Fruit fly (Drosophila melanogaster) whole organism, embryonic: Measurements from ENCODE around the gene CG1542.

Source experiments
- BEAF-32 ChIP-seq: fragments of 200-800 bp; sonication (Bioruptor generic); optimal IDR thresholded peaks from 3 replicates; lab custom pipeline; 2017; ENCODE audit warnings: missing biosample characterization, missing genetic modification characterization, mild to moderate bottlenecking, moderate library complexity, missing genetic modification reagents
- CG12104 ChIP-seq: fragments of 200-800 bp; sonication (Bioruptor generic); optimal IDR thresholded peaks from 3 replicates; lab custom pipeline; 2016; ENCODE audit warnings: missing biosample characterization, missing genetic modification characterization
- CG12219 ChIP-seq: fragments of 200-800 bp; sonication (Bioruptor generic); optimal IDR thresholded peaks from 3 replicates; lab custom pipeline; 2018; ENCODE audit warnings: missing biosample characterization, mild to moderate bottlenecking, missing genetic modification characterization
- CG12942 ChIP-seq: fragments of 200-800 bp; sonication (Bioruptor generic); optimal IDR thresholded peaks from 3 replicates; lab custom pipeline; 2016; ENCODE audit warnings: missing biosample characterization, missing genetic modification characterization
- CG15514 ChIP-seq: fragments of 200-800 bp; sonication (Bioruptor generic); optimal IDR thresholded peaks from 3 replicates; lab custom pipeline; 2017; ENCODE audit warnings: missing biosample characterization, missing genetic modification characterization, mild to moderate bottlenecking, moderate library complexity, missing genetic modification reagents
- CG16813 ChIP-seq: fragments of 200-800 bp; sonication (Bioruptor generic); IDR thresholded peaks from 3 replicates; pipeline ENCODE4 v1.3.6; 2022; ENCODE audit warnings: missing biosample characterization, missing genetic modification characterization; ENCODE audit not compliant: partially characterized antibody
- CG16863 ChIP-seq: fragments of 200-800 bp; sonication (Bioruptor generic); optimal IDR thresholded peaks from 3 replicates; lab custom pipeline; 2016; ENCODE audit warnings: missing biosample characterization, missing genetic modification characterization
- CG30020 ChIP-seq: fragments of 200-800 bp; optimal IDR thresholded peaks from 2 replicates; lab custom pipeline; 2019; ENCODE audit warnings: missing biosample characterization, mild to moderate bottlenecking, missing genetic modification characterization, moderate library complexity
- CG31224 ChIP-seq: fragments of 200-800 bp; sonication (Bioruptor generic); IDR thresholded peaks from 2 replicates; pipeline ENCODE4 v1.3.6; 2022; ENCODE audit warnings: missing biosample characterization, missing genetic modification characterization
- CG31441 ChIP-seq: fragments of 200-800 bp; sonication (Bioruptor generic); IDR thresholded peaks from 2 replicates; pipeline ENCODE4 v1.3.6; 2022; ENCODE audit warnings: missing biosample characterization, missing genetic modification characterization
- CG33213 ChIP-seq: fragments of 200-800 bp; sonication (Bioruptor generic); optimal IDR thresholded peaks from 3 replicates; lab custom pipeline; 2016; ENCODE audit warnings: missing biosample characterization, missing genetic modification characterization
- CG3407 ChIP-seq: fragments of 200-800 bp; sonication (Bioruptor generic); optimal IDR thresholded peaks from 2 replicates; lab custom pipeline; 2018; ENCODE audit warnings: missing biosample characterization, mild to moderate bottlenecking, missing genetic modification characterization
- CG34224 ChIP-seq: fragments of 200-800 bp; sonication (Bioruptor generic); IDR thresholded peaks from 3 replicates; pipeline ENCODE4 v1.3.6; 2022; ENCODE audit warnings: missing biosample characterization, missing genetic modification characterization; ENCODE audit not compliant: partially characterized antibody
- CG3847 ChIP-seq: fragments of 200-800 bp; sonication (Bioruptor generic); IDR thresholded peaks from 2 replicates; pipeline ENCODE4 v1.3.6; 2022; ENCODE audit warnings: missing biosample characterization, missing genetic modification characterization
- CG6854 ChIP-seq: fragments of 200-800 bp; sonication (Bioruptor generic); optimal IDR thresholded peaks from 3 replicates; lab custom pipeline; 2017; ENCODE audit warnings: missing biosample characterization, mild to moderate bottlenecking, missing genetic modification characterization
- CG7372 ChIP-seq: fragments of 200-800 bp; sonication (Bioruptor generic); IDR thresholded peaks from 2 replicates; pipeline ENCODE4 v1.3.6; 2022; ENCODE audit warnings: missing biosample characterization, missing genetic modification characterization
- CG7556 ChIP-seq: fragments of 200-800 bp; sonication (Bioruptor generic); optimal IDR thresholded peaks from 2 replicates; lab custom pipeline; 2017; ENCODE audit warnings: missing biosample characterization, mild to moderate bottlenecking, missing genetic modification characterization
- CG8388 ChIP-seq: fragments of 200-800 bp; sonication (Bioruptor generic); optimal IDR thresholded peaks from 2 replicates; lab custom pipeline; 2019; ENCODE audit warnings: missing biosample characterization, mild to moderate bottlenecking, missing genetic modification characterization, moderate library complexity
- CG9437 ChIP-seq: fragments of 200-800 bp; sonication (Bioruptor generic); optimal IDR thresholded peaks from 2 replicates; lab custom pipeline; 2018; ENCODE audit warnings: missing biosample characterization, mild to moderate bottlenecking, missing genetic modification characterization
- CrebB ChIP-seq: fragments of 200-800 bp; sonication (Bioruptor generic); optimal IDR thresholded peaks from 3 replicates; lab custom pipeline; 2018; ENCODE audit warnings: missing biosample characterization, mild to moderate bottlenecking, missing genetic modification characterization
- Dek ChIP-seq: fragments of 200-800 bp; sonication (Bioruptor generic); optimal IDR thresholded peaks from 3 replicates; lab custom pipeline; 2019; ENCODE audit warnings: missing biosample characterization, mild to moderate bottlenecking, missing genetic modification characterization, moderate library complexity
- Dp ChIP-seq: fragments of 200-800 bp; sonication (Bioruptor generic); optimal IDR thresholded peaks from 2 replicates; lab custom pipeline; 2018; ENCODE audit warnings: missing biosample characterization, mild to moderate bottlenecking, missing genetic modification characterization, moderate library complexity
- Dref ChIP-seq: fragments of 200-800 bp; sonication (Bioruptor generic); IDR thresholded peaks from 2 replicates; pipeline ENCODE4 v1.3.6; 2022; ENCODE audit warnings: missing biosample characterization, missing genetic modification characterization
- Elba2 ChIP-seq: fragments of 200-800 bp; sonication (Bioruptor generic); optimal IDR thresholded peaks from 3 replicates; lab custom pipeline; 2016; ENCODE audit warnings: missing biosample characterization, missing genetic modification characterization
- Fer3 ChIP-seq: fragments of 200-800 bp; sonication (Bioruptor generic); optimal IDR thresholded peaks from 2 replicates; lab custom pipeline; 2018; ENCODE audit warnings: missing biosample characterization, mild to moderate bottlenecking, missing genetic modification characterization, moderate library complexity
- HLH4C ChIP-seq: fragments of 200-800 bp; sonication (Bioruptor generic); IDR thresholded peaks from 3 replicates; pipeline ENCODE4 v1.3.6; 2022; ENCODE audit warnings: missing biosample characterization, missing genetic modification characterization; ENCODE audit not compliant: partially characterized antibody
- Hmr ChIP-seq: fragments of 200-800 bp; sonication (Bioruptor generic); optimal IDR thresholded peaks from 3 replicates; lab custom pipeline; 2017; ENCODE audit warnings: mild to moderate bottlenecking, missing biosample characterization, missing genetic modification reagents, missing genetic modification characterization
- Hr3 ChIP-seq: fragments of 200-800 bp; sonication (Bioruptor generic); optimal IDR thresholded peaks from 3 replicates; lab custom pipeline; 2016; ENCODE audit warnings: missing biosample characterization, missing genetic modification characterization
- Mad ChIP-seq: fragments of 200-800 bp; sonication (Bioruptor generic); optimal IDR thresholded peaks from 2 replicates; lab custom pipeline; 2016; ENCODE audit warnings: missing biosample characterization, missing genetic modification characterization
- Mrtf ChIP-seq: fragments of 200-800 bp; sonication (Bioruptor generic); IDR thresholded peaks from 3 replicates; pipeline ENCODE4 v1.3.6; 2022; ENCODE audit warnings: missing biosample characterization, missing genetic modification characterization
- Myb ChIP-seq: fragments of 200-800 bp; sonication (Bioruptor generic); optimal IDR thresholded peaks from 2 replicates; lab custom pipeline; 2016; ENCODE audit warnings: missing biosample characterization, missing genetic modification characterization
- Usf ChIP-seq: fragments of 200-800 bp; sonication (Bioruptor generic); optimal IDR thresholded peaks from 2 replicates; lab custom pipeline; 2017; ENCODE audit warnings: missing genotype, missing biosample characterization, missing genetic modification characterization
- Vsx1 ChIP-seq: fragments of 200-800 bp; sonication (Bioruptor generic); optimal IDR thresholded peaks from 2 replicates; lab custom pipeline; 2017; ENCODE audit warnings: missing biosample characterization, mild to moderate bottlenecking, missing genetic modification characterization, missing genetic modification reagents
- aop ChIP-seq: fragments of 200-800 bp; sonication (Bioruptor generic); IDR thresholded peaks from 2 replicates; pipeline ENCODE4 v1.3.6; 2022; ENCODE audit warnings: missing biosample characterization, missing genetic modification characterization
- cg ChIP-seq: fragments of 200-800 bp; sonication (Bioruptor generic); optimal IDR thresholded peaks from 3 replicates; lab custom pipeline; 2019; ENCODE audit warnings: missing biosample characterization, mild to moderate bottlenecking, missing genetic modification characterization, moderate library complexity
- chinmo ChIP-seq: fragments of 200-800 bp; sonication (Bioruptor generic); IDR thresholded peaks from 4 replicates; pipeline ENCODE4 v1.3.6; 2022; ENCODE audit warnings: missing biosample characterization, missing genetic modification characterization; ENCODE audit not compliant: partially characterized antibody
- ems ChIP-seq: fragments of 200-800 bp; sonication (Bioruptor generic); optimal IDR thresholded peaks from 3 replicates; lab custom pipeline; 2016; ENCODE audit warnings: missing biosample characterization, missing genetic modification characterization
- gce ChIP-seq: fragments of 200-800 bp; sonication (Bioruptor generic); IDR thresholded peaks from 3 replicates; pipeline ENCODE4 v1.3.6; 2022; ENCODE audit warnings: missing biosample characterization, missing genetic modification characterization
- gem ChIP-seq: fragments of 200-800 bp; sonication (Bioruptor generic); optimal IDR thresholded peaks from 2 replicates; lab custom pipeline; 2019; ENCODE audit warnings: missing biosample characterization, mild to moderate bottlenecking, missing genetic modification characterization, moderate library complexity
- gsb-n ChIP-seq: fragments of 200-800 bp; sonication (Bioruptor generic); optimal IDR thresholded peaks from 3 replicates; lab custom pipeline; 2018; ENCODE audit warnings: missing biosample characterization, mild to moderate bottlenecking, missing genetic modification characterization
- insv ChIP-seq, 2 experiments: fragments of 200-800 bp; sonication (Bioruptor generic); optimal IDR thresholded peaks; 3 replicates each; lab custom pipeline; 2016 to 2018; ENCODE audit warnings: missing biosample characterization in 2 of 2, missing genetic modification characterization in 2 of 2
- maf-S ChIP-seq: fragments of 200-800 bp; sonication (Bioruptor generic); optimal IDR thresholded peaks from 2 replicates; lab custom pipeline; 2016; ENCODE audit warnings: missing biosample characterization, missing genetic modification characterization
- pfk ChIP-seq: fragments of 200-800 bp; sonication (Bioruptor generic); optimal IDR thresholded peaks from 2 replicates; lab custom pipeline; 2018; ENCODE audit warnings: missing biosample characterization, mild to moderate bottlenecking, missing genetic modification characterization, moderate library complexity
- psq ChIP-seq: fragments of 200-800 bp; sonication (Bioruptor generic); optimal IDR thresholded peaks from 2 replicates; lab custom pipeline; 2017; ENCODE audit warnings: missing biosample characterization, missing genetic modification characterization
- row ChIP-seq: fragments of 200-800 bp; sonication (Bioruptor generic); IDR thresholded peaks from 3 replicates; pipeline ENCODE4 v1.3.6; 2022; ENCODE audit warnings: missing biosample characterization, missing genetic modification characterization
- sisA ChIP-seq: fragments of 200-800 bp; sonication (Bioruptor generic); IDR thresholded peaks from 2 replicates; pipeline ENCODE4 v1.3.6; 2022; ENCODE audit warnings: missing biosample characterization, missing genetic modification characterization
- sob ChIP-seq: fragments of 200-800 bp; sonication (Bioruptor generic); IDR thresholded peaks from 2 replicates; pipeline ENCODE4 v1.3.6; 2022; ENCODE audit warnings: missing biosample characterization, missing genetic modification characterization
- unc-4 ChIP-seq: fragments of 200-800 bp; sonication (Bioruptor generic); IDR thresholded peaks from 2 replicates; pipeline ENCODE4 v1.3.6; 2022; ENCODE audit warnings: missing biosample characterization, missing genetic modification characterization; ENCODE audit not compliant: partially characterized antibody
- usp ChIP-seq: fragments of >200 bp; optimal IDR thresholded peaks from 2 replicates; lab custom pipeline; 2017; ENCODE audit warnings: missing biosample characterization, missing genetic modification characterization
- wek ChIP-seq: fragments of 200-800 bp; sonication (Bioruptor generic); optimal IDR thresholded peaks from 3 replicates; lab custom pipeline; 2018; ENCODE audit warnings: missing biosample characterization, mild to moderate bottlenecking, missing genetic modification characterization, moderate library complexity
- yki ChIP-seq: fragments of >200 bp; optimal IDR thresholded peaks from 3 replicates; lab custom pipeline; 2018
- zfh2 ChIP-seq: fragments of 200-800 bp; sonication (Bioruptor generic); optimal IDR thresholded peaks from 2 replicates; lab custom pipeline; 2016; ENCODE audit warnings: missing biosample characterization, missing genetic modification characterization

CG1542 gene

dm6 chr3R:31254808-31255207, 41.5 kb downstream of the CG1542 start, which contains the start of the genes CG1750 and spn-F (continued):
- TF ChIP-seq Hmr (GFP tag; lab: Kevin White, UChicago) (no peak), Dek (tag; lab: Kevin White, UChicago) (no peak), Usf (no peak), Dref (GFP tag; lab: Robert Waterston, UW) (no peak), CG8388 (GFP tag; lab: Kevin White, UChicago) (no peak), gsb-n (tag; lab: Kevin White, UChicago) (peak; percentile 54), CG7372 (GFP tag; lab: Robert Waterston, UW) (no peak), CG12219 (GFP tag; lab: Kevin White, UChicago) (no peak), sisA (GFP tag; lab: Robert Waterston, UW) (no peak), CG33213 (no peak), BEAF-32 (GFP tag; lab: Kevin White, UChicago) (peak; percentile 82), CG30020 (tag; lab: Kevin White, UChicago) (no peak), aop (GFP tag; lab: Robert Waterston, UW) (no peak), CG6854 (GFP tag; lab: Kevin White, UChicago) (no peak), Hr3 (GFP tag; lab: Kevin White, UChicago) (no peak), CG31224 (GFP tag; lab: Robert Waterston, UW) (no peak), zfh2 (GFP tag; lab: Kevin White, UChicago) (no peak), CG7556 (GFP tag; lab: Kevin White, UChicago) (no peak), Fer3 (tag; lab: Kevin White, UChicago) (no peak), CG31441 (GFP tag; lab: Robert Waterston, UW) (no peak), insv (GFP tag; optimal IDR thresholded peaks at IDR 0.05; lab: Kevin White, UChicago) (no peak), CG16863 (no peak), maf-S (GFP tag; lab: Kevin White, UChicago) (no peak), row (GFP tag; lab: Robert Waterston, UW) (peak; percentile 75), gce (GFP tag; lab: Robert Waterston, UW) (no peak), CG3847 (GFP tag; lab: Robert Waterston, UW) (no peak), Elba2 (GFP tag; lab: Kevin White, UChicago) (peak; percentile 66), HLH4C (GFP tag; lab: Robert Waterston, UW) (0 out of 3 replicates have a peak, but pooled peaks have one; percentile 30), CrebB (no peak), ems (GFP tag; lab: Kevin White, UChicago) (no peak), psq (GFP tag; lab: Kevin White, UChicago) (no peak), chinmo (GFP tag; lab: Robert Waterston, UW) (0 out of 4 replicates have a peak, but pooled peaks have one; percentile 60), gem (tag; lab: Kevin White, UChicago) (no peak), Myb (GFP tag; lab: Kevin White, UChicago) (no peak), CG9437 (GFP tag; lab: Kevin White, UChicago) (peak; percentile 99), Dp (GFP tag; lab: Kevin White, UChicago) (peak; percentile 14), wek (GFP tag; lab: Kevin White, UChicago) (no peak), Mad (no peak), usp (GFP tag; lab: Kevin White, UChicago) (no peak), CG12942 (GFP tag; lab: Kevin White, UChicago) (no peak), CG12104 (no peak), CG3407 (GFP tag; lab: Kevin White, UChicago) (no peak), CG16813 (GFP tag; lab: Robert Waterston, UW) (peak; percentile 59), unc-4 (GFP tag; lab: Robert Waterston, UW) (peak; percentile 74), yki (lab: Kevin White, UChicago) (no peak), Mrtf (GFP tag; lab: Robert Waterston, UW) (no peak), CG34224 (peak; percentile 49; the same call in 2 of the 3 replicates), cg (GFP tag; lab: Kevin White, UChicago) (no peak), pfk (GFP tag; lab: Kevin White, UChicago) (no peak), Vsx1 (GFP tag; lab: Kevin White, UChicago) (no peak), sob (GFP tag; lab: Robert Waterston, UW) (no peak), CG15514 (GFP tag; lab: Kevin White, UChicago) (peak; percentile 23)
